Worm (Caenorhabditis elegans) whole organism, young adult: ENCODE results near the gene grl-12.
A peak's percentile ranks its signal among the peaks of the same experiment; 100 is the strongest.

Experiments used
- F23B12.7 ChIP-seq: sonication (generic microtip); optimal IDR thresholded peaks from 2 replicates; lab custom pipeline; 2017; ENCODE audit warnings: missing genetic modification characterization, mild to moderate bottlenecking, missing compliant biosample characterization, antibody characterized with exemption, moderate library complexity; ENCODE audit not compliant: insufficient read depth
- F49E8.2 ChIP-seq: sonication (generic microtip); optimal IDR thresholded peaks from 3 replicates; lab custom pipeline; 2017; ENCODE audit warnings: missing genetic modification characterization, mild to moderate bottlenecking, missing compliant biosample characterization, antibody characterized with exemption, moderate library complexity; ENCODE audit not compliant: insufficient read depth
- F55B11.4 ChIP-seq: sonication (generic microtip); optimal IDR thresholded peaks from 2 replicates; lab custom pipeline; 2016; ENCODE audit warnings: missing compliant biosample characterization, missing genetic modification characterization, borderline replicate concordance; ENCODE audit not compliant: insufficient read depth
- K12H6.12 ChIP-seq: fragments of 200-800 bp; sonication (Bioruptor generic); optimal IDR thresholded peaks from 2 replicates; lab custom pipeline; 2018; ENCODE audit warnings: mild to moderate bottlenecking, missing genetic modification characterization, missing compliant biosample characterization
- Y56A3A.18 ChIP-seq: fragments of 200-800 bp; sonication (Bioruptor generic); IDR thresholded peaks from 2 replicates; pipeline ENCODE4 v1.3.6; 2022; ENCODE audit warnings: missing genetic modification reagents, missing genetic modification characterization, missing compliant biosample characterization
- Y67H2A.10 ChIP-seq: fragments of 200-800 bp; sonication (Bioruptor generic); conservative IDR thresholded peaks from 2 replicates; pipeline ENCODE4 v1.3.6; 2022; ENCODE audit warnings: missing genetic modification reagents, missing genetic modification characterization, missing compliant biosample characterization
- Y95B8A.8 ChIP-seq: fragments of 200-800 bp; sonication (Bioruptor generic); IDR thresholded peaks from 2 replicates; pipeline ENCODE4 v1.3.6; 2022; ENCODE audit warnings: missing genetic modification reagents, missing genetic modification characterization, missing compliant biosample characterization
- ZK185.1 ChIP-seq: sonication (generic microtip); optimal IDR thresholded peaks from 2 replicates; lab custom pipeline; 2016; ENCODE audit warnings: mild to moderate bottlenecking, missing genetic modification characterization, missing compliant biosample characterization; ENCODE audit not compliant: poor library complexity, severe bottlenecking
- akir-1 ChIP-seq: fragments of 200-800 bp; sonication (Bioruptor generic); optimal IDR thresholded peaks from 2 replicates; lab custom pipeline; 2018; ENCODE audit warnings: mild to moderate bottlenecking, missing genetic modification characterization, moderate library complexity, missing compliant biosample characterization
- attf-5 ChIP-seq: fragments of 200-800 bp; sonication (Bioruptor generic); optimal IDR thresholded peaks from 2 replicates; lab custom pipeline; 2018; ENCODE audit warnings: mild to moderate bottlenecking, missing genetic modification characterization, missing compliant biosample characterization
- attf-6 ChIP-seq: fragments of 200-800 bp; sonication (Bioruptor generic); IDR thresholded peaks from 2 replicates; pipeline ENCODE4 v1.3.6; 2022; ENCODE audit warnings: missing genetic modification reagents, missing genetic modification characterization, missing compliant biosample characterization
- bed-2 ChIP-seq: fragments of 200-800 bp; sonication (Bioruptor generic); IDR thresholded peaks from 2 replicates; pipeline ENCODE4 v1.3.6; 2022; ENCODE audit warnings: missing genetic modification reagents, missing genetic modification characterization, missing compliant biosample characterization
- cebp-1 ChIP-seq, 2 experiments: fragments of 200-800 bp in 1 of 2; sonication (Bioruptor generic) in 1 of 2; sonication (generic microtip) in 1 of 2; IDR thresholded peaks in 1 of 2; optimal IDR thresholded peaks in 1 of 2; 2 replicates each; pipeline versions ENCODE4 v1.3.6 to Lab custom; 2017 to 2022; ENCODE audit warnings: missing compliant biosample characterization in 2 of 2, missing genetic modification characterization in 2 of 2, mild to moderate bottlenecking in 1 of 2, missing genetic modification reagents in 1 of 2, moderate library complexity in 1 of 2
- egl-44 ChIP-seq: fragments of 200-800 bp; sonication (Bioruptor generic); IDR thresholded peaks from 2 replicates; pipeline ENCODE4 v1.3.6; 2022; ENCODE audit warnings: missing genetic modification reagents, missing genetic modification characterization, missing compliant biosample characterization
- hmg-1.2 ChIP-seq: fragments of 200-800 bp; sonication (Bioruptor generic); IDR thresholded peaks from 2 replicates; pipeline ENCODE4 v1.3.6; 2022; ENCODE audit warnings: missing genetic modification reagents, missing genetic modification characterization, missing compliant biosample characterization
- lag-1 ChIP-seq: fragments of 200-800 bp; sonication (Bioruptor generic); IDR thresholded peaks from 2 replicates; pipeline ENCODE4 v1.3.6; 2022; ENCODE audit warnings: missing genetic modification reagents, missing genetic modification characterization, missing compliant biosample characterization
- lin-54 ChIP-seq: fragments of 200-800 bp; sonication (Bioruptor generic); optimal IDR thresholded peaks from 2 replicates; lab custom pipeline; 2018; ENCODE audit warnings: mild to moderate bottlenecking, missing genetic modification characterization, missing compliant biosample characterization
- lir-1 ChIP-seq: fragments of 200-800 bp; sonication (Bioruptor generic); conservative IDR thresholded peaks from 2 replicates; pipeline ENCODE4 v1.3.6; 2022; ENCODE audit warnings: missing genetic modification reagents, missing genetic modification characterization, missing compliant biosample characterization
- lsl-1 ChIP-seq: fragments of 200-800 bp; sonication (Bioruptor generic); optimal IDR thresholded peaks from 2 replicates; lab custom pipeline; 2018; ENCODE audit warnings: mild to moderate bottlenecking, missing genetic modification characterization, moderate library complexity, missing compliant biosample characterization
- madf-10 ChIP-seq: sonication (generic microtip); optimal IDR thresholded peaks from 2 replicates; lab custom pipeline; 2016; ENCODE audit warnings: mild to moderate bottlenecking, missing genetic modification characterization, missing compliant biosample characterization
- madf-3 ChIP-seq: fragments of 200-800 bp; sonication (Bioruptor generic); IDR thresholded peaks from 2 replicates; pipeline ENCODE4 v1.3.6; 2022; ENCODE audit warnings: missing genetic modification reagents, missing genetic modification characterization, missing compliant biosample characterization
- madf-6 ChIP-seq: fragments of 200-800 bp; sonication (Bioruptor generic); IDR thresholded peaks from 2 replicates; pipeline ENCODE4 v1.3.6; 2022; ENCODE audit warnings: missing genetic modification reagents, missing genetic modification characterization, missing compliant biosample characterization
- mcd-1 ChIP-seq: fragments of 200-800 bp; sonication (Bioruptor generic); IDR thresholded peaks from 2 replicates; pipeline ENCODE4 v1.3.6; 2022; ENCODE audit warnings: missing genetic modification reagents, missing genetic modification characterization, missing compliant biosample characterization
- nfyb-1 ChIP-seq: fragments of 200-800 bp; sonication (Bioruptor generic); IDR thresholded peaks from 2 replicates; pipeline ENCODE4 v1.3.6; 2022; ENCODE audit warnings: missing genetic modification reagents, missing genetic modification characterization, missing compliant biosample characterization
- nhr-120 ChIP-seq: fragments of 200-800 bp; sonication (Bioruptor generic); IDR thresholded peaks from 2 replicates; pipeline ENCODE4 v1.3.6; 2022; ENCODE audit warnings: missing genetic modification characterization, missing compliant biosample characterization
- nhr-27 ChIP-seq: fragments of 200-800 bp; sonication (Bioruptor generic); optimal IDR thresholded peaks from 2 replicates; lab custom pipeline; 2018; ENCODE audit warnings: mild to moderate bottlenecking, missing genetic modification characterization, moderate library complexity, missing compliant biosample characterization
- nhr-80 ChIP-seq: sonication (generic microtip); optimal IDR thresholded peaks from 2 replicates; lab custom pipeline; 2016; ENCODE audit warnings: missing genetic modification characterization, missing compliant biosample characterization
- nhr-90 ChIP-seq: sonication (generic microtip); optimal IDR thresholded peaks from 2 replicates; lab custom pipeline; 2016; ENCODE audit warnings: missing genotype, mild to moderate bottlenecking, missing genetic modification characterization, missing compliant biosample characterization
- pbrm-1 ChIP-seq: fragments of 200-800 bp; sonication (Bioruptor generic); IDR thresholded peaks from 2 replicates; pipeline ENCODE4 v1.3.6; 2022; ENCODE audit warnings: missing genetic modification reagents, missing genetic modification characterization, missing compliant biosample characterization
- pha-4 ChIP-seq: fragments of 150-350 bp; sonication (generic microtip); optimal IDR thresholded peaks from 2 replicates; lab custom pipeline; 2014; ENCODE audit warnings: missing biosample characterization, missing genetic modification reagents, missing genetic modification characterization
- rec-8 ChIP-seq, 2 experiments: sonication (generic microtip); optimal IDR thresholded peaks; 2 replicates each; lab custom pipeline; 2016; ENCODE audit warnings: mild to moderate bottlenecking in 2 of 2, missing genetic modification characterization in 2 of 2, missing genetic modification reagents in 2 of 2, missing genotype in 2 of 2, missing biosample characterization in 1 of 2, missing compliant biosample characterization in 1 of 2, moderate library complexity in 1 of 2
- repo-1 ChIP-seq: sonication (generic microtip); optimal IDR thresholded peaks from 2 replicates; lab custom pipeline; 2017; ENCODE audit warnings: mild to moderate bottlenecking, missing genetic modification characterization, missing compliant biosample characterization
- rpc-1 ChIP-seq, 2 experiments: fragments of 150-350 bp in 1 of 2; sonication (generic microtip) in 1 of 2; optimal IDR thresholded peaks; 2 replicates each; lab custom pipeline; 2014 to 2018; ENCODE audit warnings: missing biosample characterization in 1 of 2, missing genetic modification characterization in 1 of 2, missing genetic modification reagents in 1 of 2, missing genotype in 1 of 2
- snpc-4 ChIP-seq, 5 experiments: fragments of 150-350 bp in 1 of 5; sonication (generic microtip) in 4 of 5; optimal IDR thresholded peaks; 2 replicates each; lab custom pipeline; 2014 to 2018; ENCODE audit warnings: missing genetic modification characterization in 5 of 5, missing biosample characterization in 3 of 5, antibody characterized with exemption in 2 of 5, mild to moderate bottlenecking in 2 of 5, missing compliant biosample characterization in 2 of 5, missing genotype in 2 of 5, moderate library complexity in 2 of 5, missing genetic modification reagents in 1 of 5
- somi-1 ChIP-seq: fragments of 200-800 bp; sonication (Bioruptor generic); optimal IDR thresholded peaks from 2 replicates; lab custom pipeline; 2018; ENCODE audit warnings: mild to moderate bottlenecking, missing genetic modification characterization, missing compliant biosample characterization
- tbp1 ChIP-seq: fragments of 200-800 bp; sonication (Bioruptor generic); optimal IDR thresholded peaks from 2 replicates; lab custom pipeline; 2018; ENCODE audit warnings: mild to moderate bottlenecking, missing genetic modification characterization, missing compliant biosample characterization
- tlf-1 ChIP-seq: fragments of 200-800 bp; sonication (Bioruptor generic); optimal IDR thresholded peaks from 2 replicates; lab custom pipeline; 2018; ENCODE audit warnings: mild to moderate bottlenecking, missing genetic modification characterization, missing compliant biosample characterization
- ztf-18 ChIP-seq: sonication (generic microtip); optimal IDR thresholded peaks from 2 replicates; lab custom pipeline; 2016; ENCODE audit warnings: missing genotype, mild to moderate bottlenecking, missing genetic modification characterization, missing compliant biosample characterization
- ztf-22 ChIP-seq: fragments of 200-800 bp; sonication (Bioruptor generic); optimal IDR thresholded peaks from 2 replicates; lab custom pipeline; 2018; ENCODE audit warnings: mild to moderate bottlenecking, missing genetic modification characterization, moderate library complexity, missing compliant biosample characterization
- ztf-25 ChIP-seq: fragments of 200-800 bp; sonication (Bioruptor generic); IDR thresholded peaks from 2 replicates; pipeline ENCODE4 v1.3.6; 2022; ENCODE audit warnings: missing genetic modification reagents, missing genetic modification characterization, missing compliant biosample characterization
- ztf-26 ChIP-seq: sonication (generic microtip); optimal IDR thresholded peaks from 2 replicates; lab custom pipeline; 2017; ENCODE audit warnings: missing genetic modification characterization, missing compliant biosample characterization
- ztf-3 ChIP-seq: fragments of 200-800 bp; sonication (Bioruptor generic); optimal IDR thresholded peaks from 2 replicates; lab custom pipeline; 2018; ENCODE audit warnings: mild to moderate bottlenecking, missing genetic modification characterization, missing compliant biosample characterization
- ztf-6 ChIP-seq: fragments of 200-800 bp; sonication (Bioruptor generic); IDR thresholded peaks from 2 replicates; pipeline ENCODE4 v1.3.6; 2022; ENCODE audit warnings: missing genetic modification reagents, missing genetic modification characterization, missing compliant biosample characterization

Gene grl-12

DNA sequence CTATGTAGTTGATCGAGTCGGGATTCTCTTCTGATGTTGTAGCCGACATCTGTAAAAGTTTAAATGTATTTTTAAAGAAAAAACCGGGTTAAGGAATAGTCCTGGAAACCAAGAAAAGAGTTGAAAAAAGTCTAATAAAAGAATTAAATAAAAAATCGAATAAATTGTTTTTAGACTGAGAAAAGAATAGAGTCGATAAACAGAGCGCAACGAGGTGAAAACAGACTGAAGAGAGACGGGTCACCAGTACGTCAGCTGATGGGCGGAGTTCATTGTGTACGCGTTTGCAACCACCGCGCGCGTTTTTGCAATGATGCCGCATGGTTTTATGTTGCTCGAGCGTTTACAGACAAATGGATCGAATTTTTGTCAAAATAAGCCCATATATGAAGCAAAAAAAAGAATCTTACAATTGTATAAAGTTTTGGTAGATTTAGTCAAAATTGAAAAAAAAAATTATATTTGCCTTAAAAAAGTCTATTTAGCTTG is 5.5 kb downstream of the grl-12 start, which contains the start of gene atg-18:
Gene atg-18 (minus strand): TSS at position 51 of the 489 bp plus-strand sequence.
- TF ChIP-seq madf-6 (no peak), ztf-6 (no peak), lsl-1 (GFP tag; lab: Kevin White, UChicago) (no peak), ztf-18 (peak; percentile 41), lag-1 (GFP tag; lab: Robert Waterston, UW) (no peak), lin-54 (no peak), madf-10 (tag; lab: Kevin White, UChicago) (peak; percentile 78), ZK185.1 (tag; lab: Kevin White, UChicago) (peak; percentile 11), K12H6.12 (tag; lab: Kevin White, UChicago) (peak; percentile 56), F49E8.2 (tag; lab: Kevin White, UChicago) (no peak), pha-4 (peak; percentile 26), F55B11.4 (tag; lab: Kevin White, UChicago) (no peak), F23B12.7 (peak; percentile 63), nfyb-1 (peak; percentile 66; the same call in 1 of the 2 replicates), ztf-25 (GFP tag; lab: Robert Waterston, UW) (0 out of 2 replicates have a peak, but pooled peaks have one; percentile 9), nhr-80 (tag; lab: Kevin White, UChicago) (peak; percentile 82), nhr-27 (tag; lab: Kevin White, UChicago) (no peak), madf-3 (GFP tag; lab: Robert Waterston, UW) (no peak), nhr-90 (tag; lab: Kevin White, UChicago) (no peak), attf-6 (GFP tag; lab: Robert Waterston, UW) (no peak), mcd-1 (GFP tag; lab: Robert Waterston, UW) (no peak; the same call in 1 of the 2 replicates), hmg-1.2 (GFP tag; lab: Robert Waterston, UW) (peak; percentile 31; the same call in 1 of the 2 replicates), ztf-26 (tag; lab: Kevin White, UChicago) (no peak), ztf-3 (GFP tag; lab: Kevin White, UChicago) (no peak), lir-1 (GFP tag; lab: Robert Waterston, UW) (0 out of 2 replicates have a peak, but pooled peaks have one; percentile 16), somi-1 (no peak), cebp-1 (GFP tag; IDR thresholded peaks at IDR 0.05; lab: Robert Waterston, UW) (0 out of 2 replicates have a peak, but pooled peaks have one; percentile 15), cebp-1 (tag; optimal IDR thresholded peaks at IDR 0.05; lab: Kevin White, UChicago) (no peak), snpc-4 (GFP tag; optimal IDR thresholded peaks at IDR 0.05; lab: Kevin White, UChicago) (no peak), snpc-4 (tag; optimal IDR thresholded peaks at IDR 0.05; lab: Kevin White, UChicago) (peak in 1 of 4 experiments; percentile 26), ztf-22 (GFP tag; lab: Kevin White, UChicago) (no peak), pbrm-1 (GFP tag; lab: Robert Waterston, UW) (peak; percentile 68), Y67H2A.10 (GFP tag; lab: Robert Waterston, UW) (0 out of 2 replicates have a peak, but pooled peaks have one; percentile 52), rec-8 (tag; optimal IDR thresholded peaks at IDR 0.05; lab: Kevin White, UChicago) (no peak), attf-5 (GFP tag; lab: Kevin White, UChicago) (peak; percentile 49), Y56A3A.18 (GFP tag; lab: Robert Waterston, UW) (peak; percentile 41; the same call in 1 of the 2 replicates), Y95B8A.8 (GFP tag; lab: Robert Waterston, UW) (no peak), rpc-1 (optimal IDR thresholded peaks at IDR 0.05; lab: Kevin White, UChicago) (peak; percentile 31), rpc-1 (tag; optimal IDR thresholded peaks at IDR 0.05; lab: Kevin White, UChicago) (no peak), akir-1 (GFP tag; lab: Kevin White, UChicago) (no peak), tlf-1 (no peak), egl-44 (GFP tag; lab: Robert Waterston, UW) (no peak), bed-2 (GFP tag; lab: Robert Waterston, UW) (no peak), nhr-120 (no peak), repo-1 (tag; lab: Kevin White, UChicago) (no peak), tbp1 (GFP tag; lab: Kevin White, UChicago) (no peak)
